Fruit fly (Drosophila melanogaster): Measurements from ENCODE around the gene croc.
A peak's percentile ranks its signal among the peaks of the same experiment; 100 is the strongest.

croc gene

dm6 chr3L:21479636-21480035 is 3.4 kb upstream of the croc start (continued):
- TF ChIP-seq CG9876 (GFP tag; optimal IDR thresholded peaks at IDR 0.05) = no peak
- TF ChIP-seq Taf1 (GFP tag; IDR thresholded peaks at IDR 0.05) = no peak
- no peak for TF ChIP-seq shn (GFP tag; optimal IDR thresholded peaks at IDR 0.05)
- TF ChIP-seq HHEX (GFP tag; optimal IDR thresholded peaks at IDR 0.05) = peak; percentile 43
- TF ChIP-seq odd (GFP tag; optimal IDR thresholded peaks at IDR 0.05) = peak; percentile 55
- no peak for TF ChIP-seq CG16813 (GFP tag; IDR thresholded peaks at IDR 0.05; ENCODE audit: partially characterized antibody)
- TF ChIP-seq wdn (GFP tag; IDR thresholded peaks at IDR 0.05) = no peak
- TF ChIP-seq CG2199 (GFP tag; IDR thresholded peaks at IDR 0.05) = peak; percentile 46; the same call in 1 of the 3 replicates
- peak; percentile 16; the same call in 1 of the 3 replicates for TF ChIP-seq CG14050 (GFP tag; IDR thresholded peaks at IDR 0.05)
- no peak for TF ChIP-seq CG6654 (GFP tag; optimal IDR thresholded peaks at IDR 0.05)
- no peak for TF ChIP-seq sd (tag; optimal IDR thresholded peaks at IDR 0.05)
- no peak for TF ChIP-seq dimm (GFP tag; IDR thresholded peaks at IDR 0.05)
- TF ChIP-seq CkIIα-i1 (GFP tag; IDR thresholded peaks at IDR 0.05) = no peak
- TF ChIP-seq slp2 (GFP tag; optimal IDR thresholded peaks at IDR 0.05) = no peak
- no peak for TF ChIP-seq so (GFP tag; IDR thresholded peaks at IDR 0.05)
- TF ChIP-seq run (tag; optimal IDR thresholded peaks at IDR 0.05) = no peak
- peak; percentile 12 for TF ChIP-seq CG16863 (GFP tag; optimal IDR thresholded peaks at IDR 0.05)
- no peak for TF ChIP-seq br (optimal IDR thresholded peaks at IDR 0.05)
- TF ChIP-seq Gsc (GFP tag; IDR thresholded peaks at IDR 0.05) = no peak
- no peak for TF ChIP-seq Myb (GFP tag; optimal IDR thresholded peaks at IDR 0.05)
- peak; percentile 67 for TF ChIP-seq kni (GFP tag; optimal IDR thresholded peaks at IDR 0.05)
- TF ChIP-seq sens (GFP tag) = peak; percentile 90
- no peak for TF ChIP-seq CG13296 (GFP tag; optimal IDR thresholded peaks at IDR 0.05)
- TF ChIP-seq tll (GFP tag; optimal IDR thresholded peaks at IDR 0.05) = peak in 1 of 2 experiments; percentile 43
- peak; percentile 72 for TF ChIP-seq crol (GFP tag; IDR thresholded peaks at IDR 0.05)
- no peak for TF ChIP-seq ham (GFP tag; IDR thresholded peaks at IDR 0.05)
- TF ChIP-seq CG3407 (GFP tag; optimal IDR thresholded peaks at IDR 0.05) = peak; percentile 55
- TF ChIP-seq CG43689 (GFP tag; IDR thresholded peaks at IDR 0.05) = no peak
- no peak for TF ChIP-seq fu2 (GFP tag; optimal IDR thresholded peaks at IDR 0.05)
- TF ChIP-seq Max (GFP tag; optimal IDR thresholded peaks at IDR 0.05) = no peak
- TF ChIP-seq Pdp1 (GFP tag; optimal IDR thresholded peaks at IDR 0.05) = peak in 1 of 2 experiments; percentile 8
- no peak for TF ChIP-seq sc (optimal IDR thresholded peaks at IDR 0.05)
- peak; percentile 30 for TF ChIP-seq sc (GFP tag; optimal IDR thresholded peaks at IDR 0.05)
- no peak for TF ChIP-seq fru (optimal IDR thresholded peaks at IDR 0.05)
- 0 out of 2 replicates have a peak, but pooled peaks have one; percentile 14 for TF ChIP-seq sim (GFP tag; IDR thresholded peaks at IDR 0.05)
- no peak for TF ChIP-seq CG10565 (GFP tag; optimal IDR thresholded peaks at IDR 0.05)
- peak; percentile 31 for TF ChIP-seq unpg (GFP tag; optimal IDR thresholded peaks at IDR 0.05)
- no peak for TF ChIP-seq da (GFP tag; optimal IDR thresholded peaks at IDR 0.05)
- no peak for TF ChIP-seq CG31224 (GFP tag; IDR thresholded peaks at IDR 0.05)
- TF ChIP-seq CG34376 (GFP tag; optimal IDR thresholded peaks at IDR 0.05) = no peak
- no peak for TF ChIP-seq cas (GFP tag; IDR thresholded peaks at IDR 0.05)
- no peak for TF ChIP-seq Scr (GFP tag; IDR thresholded peaks at IDR 0.05; ENCODE audit: partially characterized antibody)
- peak; percentile 17; the same call in 2 of the 3 replicates for TF ChIP-seq croc (GFP tag; conservative IDR thresholded peaks at IDR 0.05)
- no peak for TF ChIP-seq Aef1 (GFP tag; IDR thresholded peaks at IDR 0.05)
- no peak for TF ChIP-seq cwo (GFP tag; optimal IDR thresholded peaks at IDR 0.05)
- no peak for TF ChIP-seq nerfin-2 (GFP tag; IDR thresholded peaks at IDR 0.05; ENCODE audit: partially characterized antibody)
- no peak for TF ChIP-seq Bdp1 (GFP tag; optimal IDR thresholded peaks at IDR 0.05)
- no peak for TF ChIP-seq gem (tag; optimal IDR thresholded peaks at IDR 0.05)
- no peak for TF ChIP-seq E2f1 (GFP tag; IDR thresholded peaks at IDR 0.05)
- no peak for TF ChIP-seq CG14667 (GFP tag; IDR thresholded peaks at IDR 0.05)
- peak; percentile 98 for TF ChIP-seq Nf-YC (tag; optimal IDR thresholded peaks at IDR 0.05)
- TF ChIP-seq H2.0 (GFP tag; IDR thresholded peaks at IDR 0.05) = peak; percentile 41
